Fruit fly (Drosophila melanogaster) whole organism, embryonic: ENCODE results near the gene kud.
A peak's percentile ranks its signal among the peaks of the same experiment; 100 is the strongest.

Experiments used
- Ada2b ChIP-seq: fragments of 200-800 bp; sonication (Bioruptor generic); IDR thresholded peaks from 2 replicates; pipeline ENCODE4 v1.3.6; 2022; ENCODE audit warnings: missing biosample characterization, missing genetic modification characterization
- Awh ChIP-seq: fragments of 200-800 bp; sonication (Bioruptor generic); IDR thresholded peaks from 2 replicates; pipeline ENCODE4, ENCODE4 v1.3.6; 2022; ENCODE audit warnings: missing biosample characterization, missing genetic modification characterization
- Blimp-1 ChIP-seq: fragments of 200-800 bp; sonication (Bioruptor generic); optimal IDR thresholded peaks from 3 replicates; lab custom pipeline; 2018; ENCODE audit warnings: missing biosample characterization, missing genetic modification characterization, mild to moderate bottlenecking, moderate library complexity, missing genetic modification reagents
- CG10366 ChIP-seq: fragments of 200-800 bp; sonication (Bioruptor generic); IDR thresholded peaks from 2 replicates; pipeline ENCODE4 v1.3.6; 2022; ENCODE audit warnings: missing biosample characterization, missing genetic modification characterization
- CG10462 ChIP-seq: fragments of 200-800 bp; sonication (Bioruptor generic); optimal IDR thresholded peaks from 2 replicates; lab custom pipeline; 2016; ENCODE audit warnings: missing biosample characterization, missing genetic modification characterization
- CG12236 ChIP-seq: fragments of 200-800 bp; sonication (Bioruptor generic); optimal IDR thresholded peaks from 2 replicates; lab custom pipeline; 2016; ENCODE audit warnings: missing biosample characterization, missing genetic modification characterization
- CG12942 ChIP-seq: fragments of 200-800 bp; sonication (Bioruptor generic); optimal IDR thresholded peaks from 3 replicates; lab custom pipeline; 2016; ENCODE audit warnings: missing biosample characterization, missing genetic modification characterization
- CG16863 ChIP-seq: fragments of 200-800 bp; sonication (Bioruptor generic); optimal IDR thresholded peaks from 3 replicates; lab custom pipeline; 2016; ENCODE audit warnings: missing biosample characterization, missing genetic modification characterization
- CG17328 ChIP-seq: fragments of 200-800 bp; sonication (Bioruptor generic); IDR thresholded peaks from 2 replicates; pipeline ENCODE4 v1.3.6; 2022; ENCODE audit warnings: missing biosample characterization, missing genetic modification characterization
- CG18619 ChIP-seq: fragments of 200-800 bp; sonication (Bioruptor generic); optimal IDR thresholded peaks from 3 replicates; lab custom pipeline; 2017; ENCODE audit warnings: missing biosample characterization, mild to moderate bottlenecking, missing genetic modification characterization
- CG2678 ChIP-seq: fragments of 200-800 bp; sonication (Bioruptor generic); optimal IDR thresholded peaks from 3 replicates; lab custom pipeline; 2019; ENCODE audit warnings: missing biosample characterization, mild to moderate bottlenecking, missing genetic modification characterization, moderate library complexity
- CG2712 ChIP-seq: fragments of 200-800 bp; optimal IDR thresholded peaks from 3 replicates; lab custom pipeline; 2019; ENCODE audit warnings: missing biosample characterization, mild to moderate bottlenecking, missing genetic modification characterization, moderate library complexity
- CG4424 ChIP-seq: fragments of 200-800 bp; sonication (Bioruptor generic); optimal IDR thresholded peaks from 3 replicates; lab custom pipeline; 2016; ENCODE audit warnings: missing biosample characterization, missing genetic modification characterization
- CG4854 ChIP-seq: fragments of 200-800 bp; sonication (Bioruptor generic); optimal IDR thresholded peaks from 2 replicates; lab custom pipeline; 2016; ENCODE audit warnings: missing biosample characterization, missing genetic modification characterization, inconsistent platforms
- CG5953 ChIP-seq: fragments of 200-800 bp; sonication (Bioruptor generic); IDR thresholded peaks from 2 replicates; pipeline ENCODE4 v1.3.6; 2022; ENCODE audit warnings: missing biosample characterization, missing genetic modification characterization
- CG6654 ChIP-seq: fragments of 200-800 bp; sonication (Bioruptor generic); optimal IDR thresholded peaks from 2 replicates; lab custom pipeline; 2017; ENCODE audit warnings: missing biosample characterization, mild to moderate bottlenecking, missing genetic modification characterization
- CG7839 ChIP-seq: fragments of 200-800 bp; sonication (Bioruptor generic); optimal IDR thresholded peaks from 3 replicates; lab custom pipeline; 2018; ENCODE audit warnings: missing biosample characterization, mild to moderate bottlenecking, missing genetic modification characterization, moderate library complexity
- CG7963 ChIP-seq: fragments of 200-800 bp; sonication (Bioruptor generic); IDR thresholded peaks from 3 replicates; pipeline ENCODE4 v1.3.6; 2022; ENCODE audit warnings: missing biosample characterization, missing genetic modification characterization; ENCODE audit not compliant: partially characterized antibody
- CG8359 ChIP-seq: fragments of 200-800 bp; sonication (Bioruptor generic); optimal IDR thresholded peaks from 2 replicates; lab custom pipeline; 2017; ENCODE audit warnings: missing biosample characterization, mild to moderate bottlenecking, missing genetic modification characterization, borderline replicate concordance
- CG8478 ChIP-seq: fragments of >200 bp; optimal IDR thresholded peaks from 2 replicates; lab custom pipeline; 2018
- CG9876 ChIP-seq: fragments of 200-800 bp; sonication (Bioruptor generic); optimal IDR thresholded peaks from 2 replicates; lab custom pipeline; 2016; ENCODE audit warnings: missing biosample characterization, missing genetic modification characterization
- Dll ChIP-seq: fragments of 200-800 bp; sonication (Bioruptor generic); IDR thresholded peaks from 4 replicates; pipeline ENCODE4 v1.3.6; 2022; ENCODE audit warnings: missing biosample characterization, missing genetic modification characterization; ENCODE audit not compliant: partially characterized antibody
- Dref ChIP-seq: fragments of 200-800 bp; sonication (Bioruptor generic); IDR thresholded peaks from 2 replicates; pipeline ENCODE4 v1.3.6; 2022; ENCODE audit warnings: missing biosample characterization, missing genetic modification characterization
- Hr39 ChIP-seq: fragments of >200 bp; optimal IDR thresholded peaks from 2 replicates; lab custom pipeline; 2017
- Jarid2 ChIP-seq: fragments of 200-800 bp; sonication (Bioruptor generic); optimal IDR thresholded peaks from 3 replicates; lab custom pipeline; 2017; ENCODE audit warnings: mild to moderate bottlenecking, missing biosample characterization, missing genetic modification reagents, missing genetic modification characterization
- MTF-1 ChIP-seq: fragments of 200-800 bp; sonication (Bioruptor generic); optimal IDR thresholded peaks from 2 replicates; lab custom pipeline; 2018; ENCODE audit warnings: missing biosample characterization, mild to moderate bottlenecking, missing genetic modification characterization, borderline replicate concordance
- Nf-YC ChIP-seq: fragments of 200-800 bp; optimal IDR thresholded peaks from 3 replicates; lab custom pipeline; 2019; ENCODE audit warnings: missing biosample characterization, mild to moderate bottlenecking, missing genetic modification characterization, moderate library complexity
- NfI ChIP-seq: fragments of 200-800 bp; sonication (Bioruptor generic); optimal IDR thresholded peaks from 3 replicates; lab custom pipeline; 2018; ENCODE audit warnings: missing biosample characterization, mild to moderate bottlenecking, missing genetic modification characterization, moderate library complexity
- Oli ChIP-seq: fragments of 200-800 bp; sonication (Bioruptor generic); optimal IDR thresholded peaks from 2 replicates; lab custom pipeline; 2018; ENCODE audit warnings: missing biosample characterization, mild to moderate bottlenecking, missing genetic modification characterization, moderate library complexity
- Sox100B ChIP-seq: fragments of 200-800 bp; sonication (Bioruptor generic); optimal IDR thresholded peaks from 3 replicates; lab custom pipeline; 2018; ENCODE audit warnings: missing biosample characterization, mild to moderate bottlenecking, missing genetic modification characterization
- Sox102F ChIP-seq: fragments of 200-800 bp; sonication (Bioruptor generic); optimal IDR thresholded peaks from 2 replicates; lab custom pipeline; 2018; ENCODE audit warnings: missing biosample characterization, mild to moderate bottlenecking, missing genetic modification characterization, moderate library complexity
- Spps ChIP-seq: fragments of 200-800 bp; sonication (Bioruptor generic); optimal IDR thresholded peaks from 2 replicates; lab custom pipeline; 2018; ENCODE audit warnings: missing biosample characterization, mild to moderate bottlenecking, missing genetic modification characterization
- Trl ChIP-seq, 3 experiments: fragments of >200 bp in 2 of 3; fragments of 200-800 bp in 1 of 3; sonication (Bioruptor generic) in 1 of 3; optimal IDR thresholded peaks; 2 replicates in 1 of 3; 3 replicates in 2 of 3; lab custom pipeline; 2016 to 2017; ENCODE audit warnings: missing biosample characterization in 1 of 3, missing genetic modification characterization in 1 of 3
- ac ChIP-seq: fragments of 200-800 bp; sonication (Bioruptor generic); optimal IDR thresholded peaks from 3 replicates; lab custom pipeline; 2017; ENCODE audit warnings: missing biosample characterization, mild to moderate bottlenecking, missing genetic modification characterization
- ash1 ChIP-seq: fragments of 200-800 bp; sonication (Bioruptor generic); optimal IDR thresholded peaks from 2 replicates; lab custom pipeline; 2018; ENCODE audit warnings: missing biosample characterization, mild to moderate bottlenecking, missing genetic modification characterization
- bcd ChIP-seq: fragments of 200-800 bp; sonication (Bioruptor generic); optimal IDR thresholded peaks from 2 replicates; lab custom pipeline; 2017; ENCODE audit warnings: missing biosample characterization, mild to moderate bottlenecking, missing genetic modification characterization
- bigmax ChIP-seq: fragments of 200-800 bp; sonication (Bioruptor generic); optimal IDR thresholded peaks from 2 replicates; lab custom pipeline; 2018; ENCODE audit warnings: missing biosample characterization, mild to moderate bottlenecking, missing genetic modification characterization
- cad ChIP-seq: fragments of >200 bp; optimal IDR thresholded peaks from 2 replicates; lab custom pipeline; 2017; ENCODE audit warnings: missing biosample characterization, missing genetic modification characterization
- croc ChIP-seq: fragments of 200-800 bp; sonication (Bioruptor generic); conservative IDR thresholded peaks from 3 replicates; pipeline ENCODE4 v1.3.6; 2022; ENCODE audit warnings: missing biosample characterization, missing genetic modification characterization
- crol ChIP-seq: fragments of 200-800 bp; sonication (Bioruptor generic); IDR thresholded peaks from 2 replicates; pipeline ENCODE4 v1.3.6; 2022; ENCODE audit warnings: missing biosample characterization, missing genetic modification characterization
- ewg ChIP-seq: fragments of 200-800 bp; sonication (Bioruptor generic); optimal IDR thresholded peaks from 3 replicates; lab custom pipeline; 2017; ENCODE audit warnings: mild to moderate bottlenecking, missing biosample characterization, missing genetic modification reagents, missing genetic modification characterization
- gem ChIP-seq: fragments of 200-800 bp; sonication (Bioruptor generic); optimal IDR thresholded peaks from 2 replicates; lab custom pipeline; 2019; ENCODE audit warnings: missing biosample characterization, mild to moderate bottlenecking, missing genetic modification characterization, moderate library complexity
- grau ChIP-seq: fragments of 200-800 bp; optimal IDR thresholded peaks from 3 replicates; lab custom pipeline; 2019; ENCODE audit warnings: missing biosample characterization, mild to moderate bottlenecking, missing genetic modification characterization, moderate library complexity
- hth ChIP-seq: fragments of >200 bp; optimal IDR thresholded peaks from 2 replicates; lab custom pipeline; 2017; ENCODE audit warnings: inconsistent platforms
- kah ChIP-seq: fragments of 200-800 bp; sonication (Bioruptor generic); optimal IDR thresholded peaks from 2 replicates; lab custom pipeline; 2018; ENCODE audit warnings: missing biosample characterization, mild to moderate bottlenecking, missing genetic modification characterization
- mld ChIP-seq: fragments of 200-800 bp; sonication (Bioruptor generic); IDR thresholded peaks from 3 replicates; pipeline ENCODE4 v1.3.6; 2022; ENCODE audit warnings: missing biosample characterization, missing genetic modification characterization; ENCODE audit not compliant: partially characterized antibody
- pfk ChIP-seq: fragments of 200-800 bp; sonication (Bioruptor generic); optimal IDR thresholded peaks from 2 replicates; lab custom pipeline; 2018; ENCODE audit warnings: missing biosample characterization, mild to moderate bottlenecking, missing genetic modification characterization, moderate library complexity
- psq ChIP-seq: fragments of 200-800 bp; sonication (Bioruptor generic); optimal IDR thresholded peaks from 2 replicates; lab custom pipeline; 2017; ENCODE audit warnings: missing biosample characterization, missing genetic modification characterization
- sr ChIP-seq: fragments of 200-800 bp; sonication (Bioruptor generic); IDR thresholded peaks from 3 replicates; pipeline ENCODE4 v1.3.6; 2022; ENCODE audit warnings: missing biosample characterization, missing genetic modification characterization
- tap ChIP-seq: fragments of 200-800 bp; optimal IDR thresholded peaks from 3 replicates; lab custom pipeline; 2019; ENCODE audit warnings: missing biosample characterization, mild to moderate bottlenecking, missing genetic modification characterization, moderate library complexity
- toy ChIP-seq: fragments of 200-800 bp; sonication (Bioruptor generic); IDR thresholded peaks from 2 replicates; pipeline ENCODE4 v1.3.6; 2022; ENCODE audit warnings: missing biosample characterization, missing genetic modification characterization
- wdn ChIP-seq: fragments of 200-800 bp; sonication (Bioruptor generic); IDR thresholded peaks from 2 replicates; pipeline ENCODE4 v1.3.6; 2022; ENCODE audit warnings: missing biosample characterization, missing genetic modification characterization

kud gene

dm6 chr3L:16825195-16825594 lies 19.6 kb downstream of the kud start (continued):
- TF ChIP-seq ac (no peak), ash1 (GFP tag; lab: Kevin White, UChicago) (no peak), bcd (no peak), Oli (tag; lab: Kevin White, UChicago) (peak; percentile 7), Sox102F (GFP tag; lab: Kevin White, UChicago) (peak; percentile 51), Awh (GFP tag; lab: Robert Waterston, UW) (no peak), wdn (GFP tag; lab: Robert Waterston, UW) (no peak), CG16863 (GFP tag; lab: Kevin White, UChicago) (no peak), Dll (GFP tag; lab: Robert Waterston, UW) (no peak), CG17328 (GFP tag; lab: Robert Waterston, UW) (no peak), CG18619 (GFP tag; lab: Kevin White, UChicago) (peak; percentile 7), Dref (GFP tag; lab: Robert Waterston, UW) (no peak), CG6654 (GFP tag; lab: Kevin White, UChicago) (no peak), psq (GFP tag; lab: Kevin White, UChicago) (no peak), ewg (GFP tag; lab: Kevin White, UChicago) (no peak), crol (GFP tag; lab: Robert Waterston, UW) (no peak), CG5953 (no peak), CG9876 (GFP tag; lab: Kevin White, UChicago) (no peak), CG8478 (lab: Kevin White, UChicago) (no peak), gem (tag; lab: Kevin White, UChicago) (peak; percentile 72), CG2678 (tag; lab: Kevin White, UChicago) (peak; percentile 45), mld (GFP tag; lab: Robert Waterston, UW) (no peak), CG7839 (peak; percentile 56), Spps (no peak), CG12942 (GFP tag; lab: Kevin White, UChicago) (no peak), toy (GFP tag; lab: Robert Waterston, UW) (no peak), grau (peak; percentile 56), CG4424 (peak; percentile 8), CG10462 (no peak), hth (lab: Kevin White, UChicago) (no peak), Hr39 (lab: Kevin White, UChicago) (no peak), Nf-YC (tag; lab: Kevin White, UChicago) (peak; percentile 52), CG4854 (no peak), croc (GFP tag; lab: Robert Waterston, UW) (no peak), Sox100B (GFP tag; lab: Kevin White, UChicago) (peak; percentile 13), kah (GFP tag; lab: Kevin White, UChicago) (no peak), Blimp-1 (peak; percentile 23), MTF-1 (no peak), CG7963 (GFP tag; lab: Robert Waterston, UW) (no peak), CG8359 (GFP tag; lab: Kevin White, UChicago) (no peak), CG2712 (tag; lab: Kevin White, UChicago) (peak; percentile 31), Jarid2 (GFP tag; lab: Kevin White, UChicago) (no peak), CG10366 (no peak), pfk (GFP tag; lab: Kevin White, UChicago) (no peak), cad (no peak), sr (GFP tag; lab: Robert Waterston, UW) (no peak), Ada2b (GFP tag; lab: Robert Waterston, UW) (peak; percentile 21; the same call in 1 of the 2 replicates), bigmax (GFP tag; lab: Kevin White, UChicago) (no peak), tap (tag; lab: Kevin White, UChicago) (peak; percentile 3), Trl (optimal IDR thresholded peaks at IDR 0.05; lab: Kevin White, UChicago) (no peak), Trl (GFP tag; optimal IDR thresholded peaks at IDR 0.05; lab: Kevin White, UChicago) (no peak), CG12236 (GFP tag; lab: Kevin White, UChicago) (no peak), NfI (GFP tag; lab: Kevin White, UChicago) (no peak)
